Worm (Caenorhabditis elegans): ENCODE measurements around the gene col-43.

ce11 chrV:8050059-8050677 lies 543 bp downstream of the col-43 start:
- TF ChIP-seq aptf-2 (GFP tag; conservative IDR thresholded peaks at IDR 0.05): no peak
- no peak for TF ChIP-seq aptf-3 (GFP tag; IDR thresholded peaks at IDR 0.05)
- no peak for TF ChIP-seq atf-7 (tag; optimal IDR thresholded peaks at IDR 0.05)
- TF ChIP-seq ccch-3 (GFP tag; optimal IDR thresholded peaks at IDR 0.05): no peak
- no peak for TF ChIP-seq snpc-4 (GFP tag; optimal IDR thresholded peaks at IDR 0.05)
- TF ChIP-seq snpc-4 (tag; optimal IDR thresholded peaks at IDR 0.05): no peak
- no peak for TF ChIP-seq F23B12.7 (tag; optimal IDR thresholded peaks at IDR 0.05; ENCODE audit: insufficient read depth)
- TF ChIP-seq Y53G8AR.9 (GFP tag; conservative IDR thresholded peaks at IDR 0.05): no peak
- TF ChIP-seq attf-5 (GFP tag; optimal IDR thresholded peaks at IDR 0.05): no peak
